Worm (Caenorhabditis elegans): Measurements from ENCODE around the gene Y62H9A.7.

ce11 chrX:11843363-11843762, 42.1 kb downstream of the Y62H9A.7 start, which contains the start of gene F54F7.2:
- TF ChIP-seq nhr-2 (tag; optimal IDR thresholded peaks at IDR 0.05) (no peak), blmp-1 (tag; optimal IDR thresholded peaks at IDR 0.05) (no peak), mep-1 (tag; optimal IDR thresholded peaks at IDR 0.05) (no peak), snpc-4 (tag; optimal IDR thresholded peaks at IDR 0.05) (no peak), nhr-12 (tag; optimal IDR thresholded peaks at IDR 0.05) (no peak), nhr-76 (tag; optimal IDR thresholded peaks at IDR 0.05) (no peak), nhr-237 (tag; optimal IDR thresholded peaks at IDR 0.05) (no peak), elt-3 (tag; optimal IDR thresholded peaks at IDR 0.05) (no peak), ces-1 (GFP tag; optimal IDR thresholded peaks at IDR 0.05) (no peak), nhr-28 (tag; optimal IDR thresholded peaks at IDR 0.05) (no peak), sptf-1 (tag; optimal IDR thresholded peaks at IDR 0.05) (no peak), ham-2 (GFP tag; optimal IDR thresholded peaks at IDR 0.05) (no peak)

Data from whole organism, mixed stage, embryonic.